Worm (Caenorhabditis elegans): ENCODE results near the gene nlp-9.

The nlp-9 gene

ce11 chrV:4240292-4240691 is 20.9 kb downstream of the nlp-9 start, which contains the start of gene srh-204:
Gene srh-204 (minus strand): TSS chrV:4240392.
- TF ChIP-seq hlh-4 (tag; optimal IDR thresholded peaks at IDR 0.05) (peak; percentile 66), nhr-19 (GFP tag; conservative IDR thresholded peaks at IDR 0.05) (no peak), grh-1 (GFP tag; IDR thresholded peaks at IDR 0.05) (no peak)

- TF ChIP-seq egl-27 (tag; optimal IDR thresholded peaks at IDR 0.05) (no peak), nhr-237 (tag; optimal IDR thresholded peaks at IDR 0.05) (no peak)
Observed at ce11 chrV:4241555-4241954, 22.1 kb downstream of the nlp-9 start.

- TF ChIP-seq zag-1 (tag; optimal IDR thresholded peaks at IDR 0.05) (no peak), Y116A8C.19 (tag; optimal IDR thresholded peaks at IDR 0.05; ENCODE audit: borderline replicate concordance) (no peak)
Observed at ce11 chrV:4242431-4242830, 23.0 kb downstream of the nlp-9 start, which contains the start of gene srt-12. Gene srt-12 (minus strand): TSS chrV:4242531.

ce11 chrV:4248359-4248758 is 28.9 kb downstream of the nlp-9 start:
- no peak for TF ChIP-seq sup-37 (GFP tag; optimal IDR thresholded peaks at IDR 0.05)
- no peak for TF ChIP-seq efl-1 (optimal IDR thresholded peaks at IDR 0.05)
- peak in 1 of 2 experiments; percentile 13 for TF ChIP-seq efl-1 (GFP tag; optimal IDR thresholded peaks at IDR 0.05 in 1 of 2)

ce11 chrV:4250047-4250446 is 30.6 kb downstream of the nlp-9 start, which contains the start of gene srt-13:
Gene srt-13 (minus strand): TSS chrV:4250147.
- no peak for TF ChIP-seq C04F5.9 (tag; optimal IDR thresholded peaks at IDR 0.05)
- TF ChIP-seq ceh-63 (GFP tag; optimal IDR thresholded peaks at IDR 0.05), result no peak
- TF ChIP-seq Y116A8C.19 (tag; optimal IDR thresholded peaks at IDR 0.05; ENCODE audit: borderline replicate concordance), result no peak
- no peak for TF ChIP-seq lin-39 (tag; optimal IDR thresholded peaks at IDR 0.05)
- TF ChIP-seq C34B4.2 (tag; optimal IDR thresholded peaks at IDR 0.05), result no peak
- TF ChIP-seq ces-1 (GFP tag; optimal IDR thresholded peaks at IDR 0.05), result no peak
- TF ChIP-seq nhr-47 (tag; optimal IDR thresholded peaks at IDR 0.05), result no peak
- TF ChIP-seq xbp-1 (tag; optimal IDR thresholded peaks at IDR 0.05), result no peak
- TF ChIP-seq tlp-1 (tag; optimal IDR thresholded peaks at IDR 0.05), result no peak
- no peak for TF ChIP-seq unc-86 (tag; optimal IDR thresholded peaks at IDR 0.05)

ce11 chrV:4256474-4256873 is 37.0 kb downstream of the nlp-9 start, which contains the start of gene srt-14:
Gene srt-14 (minus strand): TSS chrV:4256574.
- TF ChIP-seq unc-98 (GFP tag; IDR thresholded peaks at IDR 0.05) (no peak), pqm-1 (tag; optimal IDR thresholded peaks at IDR 0.05) (no peak), xbp-1 (tag; optimal IDR thresholded peaks at IDR 0.05) (no peak), egl-13 (tag; optimal IDR thresholded peaks at IDR 0.05) (no peak), nhr-84 (tag; optimal IDR thresholded peaks at IDR 0.05) (no peak), nhr-71 (tag; optimal IDR thresholded peaks at IDR 0.05) (no peak), sup-37 (GFP tag; optimal IDR thresholded peaks at IDR 0.05) (no peak), mab-9 (GFP tag; IDR thresholded peaks at IDR 0.05) (no peak), ceh-63 (GFP tag; optimal IDR thresholded peaks at IDR 0.05) (no peak), ets-5 (GFP tag; IDR thresholded peaks at IDR 0.05) (no peak), C34B4.2 (tag; optimal IDR thresholded peaks at IDR 0.05) (no peak), zag-1 (tag; optimal IDR thresholded peaks at IDR 0.05) (no peak), elt-3 (tag; optimal IDR thresholded peaks at IDR 0.05) (no peak), fkh-8 (tag; optimal IDR thresholded peaks at IDR 0.05) (no peak), skn-1 (tag; optimal IDR thresholded peaks at IDR 0.05) (no peak), C04F5.9 (tag; optimal IDR thresholded peaks at IDR 0.05) (no peak), efl-3 (GFP tag; optimal IDR thresholded peaks at IDR 0.05) (no peak), sptf-1 (tag; optimal IDR thresholded peaks at IDR 0.05) (no peak), mef-2 (tag; optimal IDR thresholded peaks at IDR 0.05) (no peak), hlh-17 (GFP tag; optimal IDR thresholded peaks at IDR 0.05; ENCODE audit: borderline replicate concordance) (no peak)

All from whole organism, L1 larva.